Fruit fly (Drosophila melanogaster) whole organism, embryonic: Measurements from ENCODE around the gene Cka.

ENCODE experiments used
- CG10267 ChIP-seq: fragments of 200-800 bp; sonication (Bioruptor generic); optimal IDR thresholded peaks from 2 replicates; lab custom pipeline; 2018; ENCODE audit warnings: missing biosample characterization, mild to moderate bottlenecking, missing genetic modification characterization, moderate library complexity
- CG10431 ChIP-seq: fragments of 200-800 bp; sonication (Bioruptor generic); optimal IDR thresholded peaks from 3 replicates; lab custom pipeline; 2018; ENCODE audit warnings: missing biosample characterization, mild to moderate bottlenecking, missing genetic modification characterization
- CG11504 ChIP-seq: fragments of 200-800 bp; sonication (Bioruptor generic); optimal IDR thresholded peaks from 3 replicates; lab custom pipeline; 2019; ENCODE audit warnings: missing biosample characterization, mild to moderate bottlenecking, missing genetic modification characterization, moderate library complexity
- CG11723 ChIP-seq: fragments of 200-800 bp; sonication (Bioruptor generic); optimal IDR thresholded peaks from 2 replicates; lab custom pipeline; 2017; ENCODE audit warnings: missing biosample characterization, mild to moderate bottlenecking, missing genetic modification characterization
- CG1233 ChIP-seq: fragments of 200-800 bp; sonication (Bioruptor generic); optimal IDR thresholded peaks from 4 replicates; lab custom pipeline; 2018; ENCODE audit warnings: missing biosample characterization, mild to moderate bottlenecking, missing genetic modification characterization
- CG12942 ChIP-seq: fragments of 200-800 bp; sonication (Bioruptor generic); optimal IDR thresholded peaks from 3 replicates; lab custom pipeline; 2016; ENCODE audit warnings: missing biosample characterization, missing genetic modification characterization
- CG13287 ChIP-seq: fragments of 200-800 bp; sonication (Bioruptor generic); IDR thresholded peaks from 2 replicates; pipeline ENCODE4 v1.3.6; 2022; ENCODE audit warnings: missing biosample characterization, missing genetic modification characterization; ENCODE audit not compliant: partially characterized antibody
- CG15011 ChIP-seq: fragments of 200-800 bp; sonication (Bioruptor generic); optimal IDR thresholded peaks from 3 replicates; lab custom pipeline; 2018; ENCODE audit warnings: missing biosample characterization, mild to moderate bottlenecking, missing genetic modification characterization
- CG15601 ChIP-seq: fragments of 200-800 bp; sonication (Bioruptor generic); optimal IDR thresholded peaks from 3 replicates; lab custom pipeline; 2019; ENCODE audit warnings: missing biosample characterization, mild to moderate bottlenecking, missing genetic modification characterization, moderate library complexity
- CG1603 ChIP-seq: fragments of 200-800 bp; sonication (Bioruptor generic); optimal IDR thresholded peaks from 2 replicates; lab custom pipeline; 2019; ENCODE audit warnings: missing biosample characterization, mild to moderate bottlenecking, missing genetic modification characterization, moderate library complexity
- CG17186 ChIP-seq: fragments of 200-800 bp; sonication (Bioruptor generic); optimal IDR thresholded peaks from 3 replicates; lab custom pipeline; 2017; ENCODE audit warnings: missing biosample characterization, missing genetic modification reagents, missing genetic modification characterization
- CG18262 ChIP-seq: fragments of 200-800 bp; optimal IDR thresholded peaks from 3 replicates; lab custom pipeline; 2019; ENCODE audit warnings: missing biosample characterization, mild to moderate bottlenecking, missing genetic modification characterization, moderate library complexity
- CG18599 ChIP-seq: fragments of 200-800 bp; sonication (Bioruptor generic); optimal IDR thresholded peaks from 3 replicates; lab custom pipeline; 2017; ENCODE audit warnings: missing biosample characterization, missing genetic modification characterization, mild to moderate bottlenecking, moderate library complexity, missing genetic modification reagents
- CG2678 ChIP-seq: fragments of 200-800 bp; sonication (Bioruptor generic); optimal IDR thresholded peaks from 3 replicates; lab custom pipeline; 2019; ENCODE audit warnings: missing biosample characterization, mild to moderate bottlenecking, missing genetic modification characterization, moderate library complexity
- CG5180 ChIP-seq: fragments of 200-800 bp; sonication (Bioruptor generic); optimal IDR thresholded peaks from 3 replicates; lab custom pipeline; 2017; ENCODE audit warnings: missing biosample characterization, missing genetic modification characterization, mild to moderate bottlenecking, moderate library complexity, missing genetic modification reagents
- CG5953 ChIP-seq: fragments of 200-800 bp; sonication (Bioruptor generic); IDR thresholded peaks from 2 replicates; pipeline ENCODE4 v1.3.6; 2022; ENCODE audit warnings: missing biosample characterization, missing genetic modification characterization
- CG6813 ChIP-seq: fragments of 200-800 bp; sonication (Bioruptor generic); optimal IDR thresholded peaks from 2 replicates; lab custom pipeline; 2017; ENCODE audit warnings: missing biosample characterization, missing genetic modification characterization, mild to moderate bottlenecking, moderate library complexity, missing genetic modification reagents
- CHES-1-like ChIP-seq: fragments of 200-800 bp; sonication (Bioruptor generic); optimal IDR thresholded peaks from 2 replicates; lab custom pipeline; 2016; ENCODE audit warnings: missing biosample characterization, missing genetic modification characterization
- E2f1 ChIP-seq: fragments of 200-800 bp; sonication (Bioruptor generic); IDR thresholded peaks from 2 replicates; pipeline ENCODE4 v1.3.6; 2022; ENCODE audit warnings: missing biosample characterization, missing genetic modification characterization
- Fer2 ChIP-seq: fragments of 200-800 bp; sonication (Bioruptor generic); optimal IDR thresholded peaks from 2 replicates; lab custom pipeline; 2018; ENCODE audit warnings: missing biosample characterization, mild to moderate bottlenecking, missing genetic modification characterization, moderate library complexity
- Gsc ChIP-seq: fragments of 200-800 bp; sonication (Bioruptor generic); IDR thresholded peaks from 2 replicates; pipeline ENCODE4 v1.3.6; 2022; ENCODE audit warnings: missing biosample characterization, missing genetic modification characterization
- HHEX ChIP-seq: fragments of 200-800 bp; sonication (Bioruptor generic); optimal IDR thresholded peaks from 3 replicates; lab custom pipeline; 2017; ENCODE audit warnings: missing biosample characterization, mild to moderate bottlenecking, missing genetic modification characterization, missing genetic modification reagents
- Lhr ChIP-seq: fragments of 200-800 bp; sonication (Bioruptor generic); optimal IDR thresholded peaks from 3 replicates; lab custom pipeline; 2017; ENCODE audit warnings: mild to moderate bottlenecking, missing biosample characterization, missing genetic modification reagents, missing genetic modification characterization
- Nf-YC ChIP-seq: fragments of 200-800 bp; optimal IDR thresholded peaks from 3 replicates; lab custom pipeline; 2019; ENCODE audit warnings: missing biosample characterization, mild to moderate bottlenecking, missing genetic modification characterization, moderate library complexity
- Pdp1 ChIP-seq, 2 experiments: fragments of 200-800 bp; sonication (Bioruptor generic); optimal IDR thresholded peaks; 3 replicates each; lab custom pipeline; 2016; ENCODE audit warnings: missing biosample characterization in 2 of 2, missing genetic modification characterization in 2 of 2, mild to moderate bottlenecking in 1 of 2, moderate library complexity in 1 of 2
- Ravus ChIP-seq: fragments of 200-800 bp; sonication (Bioruptor generic); IDR thresholded peaks from 2 replicates; pipeline ENCODE4 v1.3.6; 2022; ENCODE audit warnings: missing biosample characterization, missing genetic modification characterization
- Sox102F ChIP-seq: fragments of 200-800 bp; sonication (Bioruptor generic); optimal IDR thresholded peaks from 2 replicates; lab custom pipeline; 2018; ENCODE audit warnings: missing biosample characterization, mild to moderate bottlenecking, missing genetic modification characterization, moderate library complexity
- Sry-β ChIP-seq: fragments of 200-800 bp; sonication (Bioruptor generic); optimal IDR thresholded peaks from 2 replicates; lab custom pipeline; 2018; ENCODE audit warnings: missing biosample characterization, mild to moderate bottlenecking, missing genetic modification characterization, moderate library complexity
- Trl ChIP-seq, 3 experiments: fragments of >200 bp in 2 of 3; fragments of 200-800 bp in 1 of 3; sonication (Bioruptor generic) in 1 of 3; optimal IDR thresholded peaks; 2 replicates in 1 of 3; 3 replicates in 2 of 3; lab custom pipeline; 2016 to 2017; ENCODE audit warnings: missing biosample characterization in 1 of 3, missing genetic modification characterization in 1 of 3
- br ChIP-seq: fragments of >200 bp; optimal IDR thresholded peaks from 2 replicates; lab custom pipeline; 2017
- bsh ChIP-seq, 2 experiments: fragments of 200-800 bp; sonication (Bioruptor generic); optimal IDR thresholded peaks; 2 replicates each; lab custom pipeline; 2017 to 2018; ENCODE audit warnings: mild to moderate bottlenecking in 2 of 2, missing biosample characterization in 2 of 2, missing genetic modification characterization in 2 of 2, moderate library complexity in 1 of 2
- cato ChIP-seq: fragments of 200-800 bp; sonication (Bioruptor generic); optimal IDR thresholded peaks from 2 replicates; lab custom pipeline; 2016; ENCODE audit warnings: missing biosample characterization, missing genetic modification characterization, borderline replicate concordance
- chn ChIP-seq: fragments of 200-800 bp; sonication (Bioruptor generic); optimal IDR thresholded peaks from 2 replicates; lab custom pipeline; 2016; ENCODE audit warnings: missing biosample characterization, missing genetic modification characterization
- crp ChIP-seq, 2 experiments: fragments of 200-800 bp; sonication (Bioruptor generic); optimal IDR thresholded peaks; 2 replicates in 1 of 2; 3 replicates in 1 of 2; lab custom pipeline; 2017; ENCODE audit warnings: missing biosample characterization in 2 of 2, missing genetic modification characterization in 2 of 2, mild to moderate bottlenecking in 1 of 2, moderate library complexity in 1 of 2
- gce ChIP-seq: fragments of 200-800 bp; sonication (Bioruptor generic); IDR thresholded peaks from 3 replicates; pipeline ENCODE4 v1.3.6; 2022; ENCODE audit warnings: missing biosample characterization, missing genetic modification characterization
- her ChIP-seq: fragments of 200-800 bp; sonication (Bioruptor generic); optimal IDR thresholded peaks from 2 replicates; lab custom pipeline; 2016; ENCODE audit warnings: missing biosample characterization, missing genetic modification characterization
- jing ChIP-seq: fragments of 200-800 bp; sonication (Bioruptor generic); optimal IDR thresholded peaks from 2 replicates; lab custom pipeline; 2018; ENCODE audit warnings: missing biosample characterization, mild to moderate bottlenecking, missing genetic modification characterization
- org-1 ChIP-seq: fragments of 200-800 bp; sonication (Bioruptor generic); optimal IDR thresholded peaks from 2 replicates; lab custom pipeline; 2017; ENCODE audit warnings: missing biosample characterization, missing genetic modification characterization
- p53 ChIP-seq: fragments of 200-800 bp; sonication (Bioruptor generic); optimal IDR thresholded peaks from 2 replicates; lab custom pipeline; 2016; ENCODE audit warnings: missing biosample characterization, missing genetic modification characterization
- pnt ChIP-seq: fragments of 200-800 bp; sonication (Bioruptor generic); optimal IDR thresholded peaks from 3 replicates; lab custom pipeline; 2016; ENCODE audit warnings: missing biosample characterization, missing genetic modification characterization
- scrt ChIP-seq: fragments of 200-800 bp; sonication (Bioruptor generic); optimal IDR thresholded peaks from 2 replicates; lab custom pipeline; 2018; ENCODE audit warnings: missing biosample characterization, mild to moderate bottlenecking, missing genetic modification characterization, moderate library complexity
- sens ChIP-seq: fragments of 200-800 bp; sonication (Bioruptor generic); peaks from one replicate; lab custom pipeline; 2016; ENCODE audit warnings: missing biosample characterization, missing genetic modification characterization
- slou ChIP-seq: fragments of 200-800 bp; sonication (Bioruptor generic); optimal IDR thresholded peaks from 3 replicates; lab custom pipeline; 2016; ENCODE audit warnings: missing biosample characterization, missing genetic modification characterization
- sug ChIP-seq: fragments of 200-800 bp; optimal IDR thresholded peaks from 2 replicates; lab custom pipeline; 2019; ENCODE audit warnings: missing biosample characterization, mild to moderate bottlenecking, missing genetic modification characterization, moderate library complexity
- tin ChIP-seq: fragments of 200-800 bp; sonication (Bioruptor generic); optimal IDR thresholded peaks from 3 replicates; lab custom pipeline; 2016; ENCODE audit warnings: missing biosample characterization, missing genetic modification characterization
- tio ChIP-seq: fragments of 200-800 bp; sonication (Bioruptor generic); optimal IDR thresholded peaks from 2 replicates; lab custom pipeline; 2017; ENCODE audit warnings: missing biosample characterization, missing genetic modification characterization, inconsistent platforms
- wdn ChIP-seq: fragments of 200-800 bp; sonication (Bioruptor generic); IDR thresholded peaks from 2 replicates; pipeline ENCODE4 v1.3.6; 2022; ENCODE audit warnings: missing biosample characterization, missing genetic modification characterization

Cka gene

dm6 chr2L:7993984-7994854 lies 36.3 kb upstream of the Cka start, which contains the start of gene pes (continued):
- no peak for TF ChIP-seq cato (GFP tag; lab: Kevin White, UChicago)
- peak; percentile 80 for TF ChIP-seq sens (GFP tag; lab: Kevin White, UChicago)
- peak; percentile 87 for TF ChIP-seq Fer2 (tag; lab: Kevin White, UChicago)
- peak; percentile 85 for TF ChIP-seq slou (GFP tag; lab: Kevin White, UChicago)
- no peak for TF ChIP-seq CHES-1-like
- peak; percentile 78 to 93 for TF ChIP-seq Trl (optimal IDR thresholded peaks at IDR 0.05; lab: Kevin White, UChicago)
- TF ChIP-seq Trl (GFP tag; optimal IDR thresholded peaks at IDR 0.05; lab: Kevin White, UChicago) = peak; percentile 92
- TF ChIP-seq CG1603 (tag; lab: Kevin White, UChicago) = peak; percentile 46
- peak; percentile 80 for TF ChIP-seq CG5180
- peak in 1 of 2 experiments; percentile 24 for TF ChIP-seq crp (GFP tag; optimal IDR thresholded peaks at IDR 0.05; lab: Kevin White, UChicago)
- TF ChIP-seq Nf-YC = peak; percentile 81
- TF ChIP-seq HHEX (GFP tag; lab: Kevin White, UChicago) = peak; percentile 93
- TF ChIP-seq jing = peak; percentile 84
- peak; percentile 75 for TF ChIP-seq CG5953 (GFP tag; lab: Robert Waterston, UW)
- peak; percentile 92 for TF ChIP-seq CG6813 (GFP tag; lab: Kevin White, UChicago)
- TF ChIP-seq p53 (GFP tag; lab: Kevin White, UChicago) = peak; percentile 97
- peak; percentile 72 for TF ChIP-seq her (GFP tag; lab: Kevin White, UChicago)
- TF ChIP-seq CG15011 (GFP tag; lab: Kevin White, UChicago) = peak; percentile 89
- no peak for TF ChIP-seq br (lab: Kevin White, UChicago)
- TF ChIP-seq sug (tag; lab: Kevin White, UChicago) = peak; percentile 91
- TF ChIP-seq tin (GFP tag; lab: Kevin White, UChicago) = peak; percentile 91
- TF ChIP-seq CG18262 (tag; lab: Kevin White, UChicago) = peak; percentile 88
- TF ChIP-seq Sox102F = peak; percentile 88
- TF ChIP-seq CG10431 = peak; percentile 9
- TF ChIP-seq gce (GFP tag; lab: Robert Waterston, UW) = peak; percentile 86
- TF ChIP-seq CG11723 (GFP tag; lab: Kevin White, UChicago) = no peak
- peak; percentile 93 for TF ChIP-seq CG11504 (tag; lab: Kevin White, UChicago)
- TF ChIP-seq org-1 (GFP tag; lab: Kevin White, UChicago) = peak; percentile 86
- TF ChIP-seq CG13287 = peak; percentile 56; the same call in 1 of the 2 replicates
- peak; percentile 94 for TF ChIP-seq E2f1 (GFP tag; lab: Robert Waterston, UW)
- TF ChIP-seq wdn (GFP tag; lab: Robert Waterston, UW) = peak; percentile 88
- TF ChIP-seq scrt (GFP tag; lab: Kevin White, UChicago) = peak; percentile 93
- TF ChIP-seq tio (GFP tag; lab: Kevin White, UChicago) = peak; percentile 30
- TF ChIP-seq Ravus (GFP tag; lab: Robert Waterston, UW) = peak; percentile 78
- peak; percentile 85 for TF ChIP-seq pnt (GFP tag; lab: Kevin White, UChicago)
- peak; percentile 86 for TF ChIP-seq CG1233 (GFP tag; lab: Kevin White, UChicago)
- peak; percentile 86 to 95 for TF ChIP-seq Pdp1 (GFP tag; optimal IDR thresholded peaks at IDR 0.05; lab: Kevin White, UChicago)
- peak; percentile 58 for TF ChIP-seq CG17186 (GFP tag; lab: Kevin White, UChicago)
- TF ChIP-seq CG12942 = peak; percentile 62
- TF ChIP-seq bsh (GFP tag; optimal IDR thresholded peaks at IDR 0.05; lab: Kevin White, UChicago) = peak; percentile 8 to 86
- peak; percentile 53 for TF ChIP-seq chn (GFP tag; lab: Kevin White, UChicago)
- peak; percentile 40 for TF ChIP-seq Sry-β (GFP tag; lab: Kevin White, UChicago)
- peak; percentile 97 for TF ChIP-seq CG18599 (GFP tag; lab: Kevin White, UChicago)
- peak; percentile 97 for TF ChIP-seq CG2678
- TF ChIP-seq CG15601 = peak; percentile 84
- no peak for TF ChIP-seq Gsc
- peak; percentile 68 for TF ChIP-seq Lhr (GFP tag; lab: Kevin White, UChicago)
- TF ChIP-seq CG10267 (tag; lab: Kevin White, UChicago) = peak; percentile 89
